Fruit fly (Drosophila melanogaster): ENCODE data around the gene wkd.

Gene wkd

dm6 chr3R:11619709-11620409, 38.5 kb downstream of the wkd start, which contains the start of the genes Jupiter and CG14710 (continued):
- TF ChIP-seq caup (GFP tag; optimal IDR thresholded peaks at IDR 0.05; ENCODE audit: severe bottlenecking): peak; percentile 53
- no peak for TF ChIP-seq Trl (optimal IDR thresholded peaks at IDR 0.05)
- TF ChIP-seq Trl (GFP tag; optimal IDR thresholded peaks at IDR 0.05): peak; percentile 86
- TF ChIP-seq CG12391 (tag; optimal IDR thresholded peaks at IDR 0.05): peak; percentile 80
- TF ChIP-seq CG10431 (GFP tag; optimal IDR thresholded peaks at IDR 0.05): peak; percentile 31
- TF ChIP-seq h (optimal IDR thresholded peaks at IDR 0.05): no peak
- TF ChIP-seq CG8478 (optimal IDR thresholded peaks at IDR 0.05): no peak
- no peak for TF ChIP-seq dan (GFP tag; IDR thresholded peaks at IDR 0.05)
- TF ChIP-seq Awh (GFP tag; IDR thresholded peaks at IDR 0.05): no peak
- TF ChIP-seq tll (GFP tag; optimal IDR thresholded peaks at IDR 0.05): no peak
- peak; percentile 18 for TF ChIP-seq CG3065 (GFP tag; optimal IDR thresholded peaks at IDR 0.05)
- peak; percentile 80 for TF ChIP-seq phol (tag; optimal IDR thresholded peaks at IDR 0.05)
- TF ChIP-seq CG11723 (GFP tag; optimal IDR thresholded peaks at IDR 0.05): peak; percentile 31
- TF ChIP-seq Ravus (GFP tag; IDR thresholded peaks at IDR 0.05): no peak
- TF ChIP-seq D19B (GFP tag; optimal IDR thresholded peaks at IDR 0.05): no peak
- TF ChIP-seq peb (GFP tag; IDR thresholded peaks at IDR 0.05): no peak
- peak; percentile 61 for TF ChIP-seq Mes4 (GFP tag; optimal IDR thresholded peaks at IDR 0.05)
- TF ChIP-seq tgo (GFP tag; IDR thresholded peaks at IDR 0.05): peak; percentile 48; the same call in 1 of the 3 replicates
- peak; percentile 66 for TF ChIP-seq CG14441 (GFP tag; IDR thresholded peaks at IDR 0.05)
- peak; percentile 79 for TF ChIP-seq Dad (GFP tag; optimal IDR thresholded peaks at IDR 0.05)
- TF ChIP-seq pita (GFP tag; optimal IDR thresholded peaks at IDR 0.05): no peak
- no peak for TF ChIP-seq CG1832 (GFP tag; optimal IDR thresholded peaks at IDR 0.05)
- TF ChIP-seq gt (GFP tag; IDR thresholded peaks at IDR 0.05): no peak
- TF ChIP-seq Poxn (GFP tag; IDR thresholded peaks at IDR 0.05): no peak
- TF ChIP-seq CG11247 (GFP tag; IDR thresholded peaks at IDR 0.05): peak; percentile 77
- TF ChIP-seq Dll (GFP tag; IDR thresholded peaks at IDR 0.05; ENCODE audit: partially characterized antibody): peak; percentile 40; the same call in 1 of the 4 replicates
- TF ChIP-seq pzg (GFP tag; optimal IDR thresholded peaks at IDR 0.05): peak; percentile 99
- TF ChIP-seq eyg (GFP tag; optimal IDR thresholded peaks at IDR 0.05): no peak
- TF ChIP-seq CG18619 (GFP tag; optimal IDR thresholded peaks at IDR 0.05): no peak
- TF ChIP-seq CG10209 (GFP tag; optimal IDR thresholded peaks at IDR 0.05): peak; percentile 46
- TF ChIP-seq pnt (GFP tag; optimal IDR thresholded peaks at IDR 0.05): peak; percentile 87
- peak; percentile 68 for TF ChIP-seq az2 (GFP tag; optimal IDR thresholded peaks at IDR 0.05)
- TF ChIP-seq CG13894 (tag; optimal IDR thresholded peaks at IDR 0.05): peak; percentile 78
- TF ChIP-seq insv (GFP tag; optimal IDR thresholded peaks at IDR 0.05): peak in 1 of 2 experiments; percentile 27
- peak; percentile 30 for TF ChIP-seq CG10979 (tag; optimal IDR thresholded peaks at IDR 0.05)
- TF ChIP-seq Ets97D (GFP tag; optimal IDR thresholded peaks at IDR 0.05): peak; percentile 93
- peak; percentile 80 for TF ChIP-seq CG10267 (tag; optimal IDR thresholded peaks at IDR 0.05)
- 0 out of 2 replicates have a peak, but pooled peaks have one; percentile 49 for TF ChIP-seq rib (GFP tag; IDR thresholded peaks at IDR 0.05)
- no peak for TF ChIP-seq CG3281 (GFP tag; optimal IDR thresholded peaks at IDR 0.05)
- TF ChIP-seq Lpt (GFP tag; optimal IDR thresholded peaks at IDR 0.05): no peak
- TF ChIP-seq CG8089 (GFP tag; optimal IDR thresholded peaks at IDR 0.05): peak; percentile 77
- TF ChIP-seq onecut (GFP tag; IDR thresholded peaks at IDR 0.05): peak; percentile 11; the same call in 1 of the 2 replicates
- peak; percentile 65 for TF ChIP-seq Vsx1 (GFP tag; optimal IDR thresholded peaks at IDR 0.05)
- TF ChIP-seq HmgZ (tag; optimal IDR thresholded peaks at IDR 0.05): peak; percentile 86
- no peak for TF ChIP-seq CG6254 (GFP tag; optimal IDR thresholded peaks at IDR 0.05)
- TF ChIP-seq CG17328 (GFP tag; IDR thresholded peaks at IDR 0.05): peak; percentile 66
- TF ChIP-seq CG17829 (tag; optimal IDR thresholded peaks at IDR 0.05): peak; percentile 76
- no peak for TF ChIP-seq CG7963 (GFP tag; IDR thresholded peaks at IDR 0.05; ENCODE audit: partially characterized antibody)
- TF ChIP-seq Oli (tag; optimal IDR thresholded peaks at IDR 0.05): peak; percentile 12
- no peak for TF ChIP-seq kah (GFP tag; optimal IDR thresholded peaks at IDR 0.05)

Measured in whole organism, embryonic.